Fruit fly (Drosophila melanogaster) whole organism, wandering third instar larva: ENCODE results near the gene CG33124.

Experiments used
- Abd-B ChIP-seq: fragments of >200 bp; optimal IDR thresholded peaks from 2 replicates; lab custom pipeline; 2017; ENCODE audit warnings: missing biosample characterization, missing genetic modification characterization
- Hnf4 ChIP-seq: fragments of 200-800 bp; sonication (Bioruptor generic); optimal IDR thresholded peaks from 2 replicates; lab custom pipeline; 2016; ENCODE audit warnings: missing biosample characterization, mild to moderate bottlenecking, missing genetic modification characterization
- Hr78 ChIP-seq: fragments of >200 bp; optimal IDR thresholded peaks from 2 replicates; lab custom pipeline; 2017; ENCODE audit warnings: missing biosample characterization, missing genetic modification characterization
- OdsH ChIP-seq: fragments of 200-800 bp; sonication (Bioruptor generic); optimal IDR thresholded peaks from 2 replicates; lab custom pipeline; 2016; ENCODE audit warnings: missing biosample characterization, mild to moderate bottlenecking, missing genetic modification characterization
- Rel ChIP-seq, 2 experiments: fragments of 200-800 bp; sonication (Bioruptor generic) in 1 of 2; optimal IDR thresholded peaks; 2 replicates in 1 of 2; 3 replicates in 1 of 2; lab custom pipeline; 2016 to 2019; ENCODE audit warnings: mild to moderate bottlenecking in 2 of 2, missing biosample characterization in 2 of 2, missing genetic modification characterization in 2 of 2, moderate library complexity in 1 of 2
- Sp1 ChIP-seq: fragments of 200-800 bp; sonication (Bioruptor generic); optimal IDR thresholded peaks from 3 replicates; lab custom pipeline; 2019; ENCODE audit warnings: missing biosample characterization, mild to moderate bottlenecking, missing genetic modification characterization, moderate library complexity
- dl ChIP-seq, 2 experiments: fragments of 175-275, 200-275 bp in 1 of 2; fragments of 200-275 bp in 1 of 2; sonication (Bioruptor generic); optimal IDR thresholded peaks; lab custom pipeline; 2018; ENCODE audit warnings: mild to moderate bottlenecking in 2 of 2, missing biosample characterization in 2 of 2, missing genetic modification characterization in 2 of 2, moderate library complexity in 2 of 2; ENCODE audit not compliant: partially characterized antibody in 2 of 2, insufficient read depth in 1 of 2
- foxo ChIP-seq, 2 experiments: fragments of 200-800 bp; sonication (Bioruptor generic); optimal IDR thresholded peaks; 2 replicates in 1 of 2; 3 replicates in 1 of 2; lab custom pipeline; 2016 to 2017; ENCODE audit warnings: missing biosample characterization in 2 of 2, missing genetic modification characterization in 2 of 2
- lola ChIP-seq: fragments of >200 bp; optimal IDR thresholded peaks from 2 replicates; lab custom pipeline; 2017; ENCODE audit warnings: missing biosample characterization, missing genetic modification characterization
- pan ChIP-seq: fragments of >200 bp; optimal IDR thresholded peaks from 2 replicates; lab custom pipeline; 2017
- psq ChIP-seq: fragments of 200-800 bp; sonication (Bioruptor generic); optimal IDR thresholded peaks from 3 replicates; lab custom pipeline; 2017; ENCODE audit warnings: missing biosample characterization, mild to moderate bottlenecking, missing genetic modification characterization, moderate library complexity
- tai ChIP-seq: sonication (Bioruptor generic); optimal IDR thresholded peaks from 2 replicates; lab custom pipeline; 2016; ENCODE audit warnings: missing biosample characterization, missing genetic modification characterization

dm6 chr2L:2191404-2191803 lies 17.5 kb downstream of the CG33124 start:
- TF ChIP-seq Hnf4 (GFP tag; lab: Kevin White, UChicago) (no peak), lola (GFP tag; lab: Kevin White, UChicago) (no peak), Sp1 (GFP tag; lab: Kevin White, UChicago) (no peak), dl (GFP tag; optimal IDR thresholded peaks at IDR 0.05; lab: Kevin White, UChicago; ENCODE audit: insufficient read depth in 1 of 2, partially characterized antibody in 2 of 2) (no peak), pan (lab: Kevin White, UChicago) (no peak), Hr78 (GFP tag; lab: Kevin White, UChicago) (no peak), psq (GFP tag; lab: Kevin White, UChicago) (no peak), tai (GFP tag; lab: Kevin White, UChicago) (no peak), foxo (GFP tag; optimal IDR thresholded peaks at IDR 0.05; lab: Kevin White, UChicago) (no peak), OdsH (no peak), Rel (GFP tag; optimal IDR thresholded peaks at IDR 0.05; lab: Kevin White, UChicago) (no peak), Rel (tag; optimal IDR thresholded peaks at IDR 0.05; lab: Kevin White, UChicago) (no peak), Abd-B (GFP tag; lab: Kevin White, UChicago) (no peak)
